Worm (Caenorhabditis elegans) whole organism, L2 larva: ENCODE data around the gene cest-31.
A peak's percentile ranks its signal among the peaks of the same experiment; 100 is the strongest.

Source experiments
- C34F6.9 ChIP-seq: fragments of 150-350 bp; optimal IDR thresholded peaks from 2 replicates; lab custom pipeline; 2014; ENCODE audit warnings: missing biosample characterization, missing genetic modification characterization
- F13H6.1 ChIP-seq: sonication (generic microtip); optimal IDR thresholded peaks from 2 replicates; lab custom pipeline; 2016; ENCODE audit warnings: missing genetic modification characterization, missing compliant biosample characterization
- R02D3.7 ChIP-seq: fragments of 150-350 bp; optimal IDR thresholded peaks from 2 replicates; lab custom pipeline; 2014; ENCODE audit warnings: missing biosample characterization, missing genetic modification characterization
- ZK546.5 ChIP-seq: sonication (generic microtip); optimal IDR thresholded peaks from 2 replicates; lab custom pipeline; 2017; ENCODE audit warnings: missing biosample characterization, missing genetic modification characterization
- blmp-1 ChIP-seq: sonication (generic microtip); optimal IDR thresholded peaks from 2 replicates; lab custom pipeline; 2017; ENCODE audit warnings: missing genetic modification characterization, mild to moderate bottlenecking, missing compliant biosample characterization, antibody characterized with exemption, moderate library complexity; ENCODE audit not compliant: insufficient read depth
- ceh-82 ChIP-seq: fragments of 150-350 bp; optimal IDR thresholded peaks from 2 replicates; lab custom pipeline; 2014; ENCODE audit warnings: missing biosample characterization, missing genetic modification characterization
- crh-2 ChIP-seq: sonication (generic microtip); optimal IDR thresholded peaks from 2 replicates; lab custom pipeline; 2017; ENCODE audit warnings: missing biosample characterization, missing genetic modification characterization
- dmd-4 ChIP-seq: sonication (generic microtip); optimal IDR thresholded peaks from 2 replicates; lab custom pipeline; 2017; ENCODE audit warnings: missing biosample characterization, missing genetic modification characterization
- egl-27 ChIP-seq: sonication (generic microtip); optimal IDR thresholded peaks from 3 replicates; lab custom pipeline; 2017; ENCODE audit warnings: missing biosample characterization, missing genetic modification reagents, missing genetic modification characterization
- fos-1 ChIP-seq: fragments of 150-350 bp; optimal IDR thresholded peaks from 2 replicates; lab custom pipeline; 2014; ENCODE audit warnings: missing biosample characterization, missing genetic modification characterization
- gmeb-1 ChIP-seq: fragments of 150-350 bp; optimal IDR thresholded peaks from 2 replicates; lab custom pipeline; 2014; ENCODE audit warnings: missing biosample characterization, missing genetic modification characterization
- lin-11 ChIP-seq: fragments of 150-350 bp; sonication (generic microtip); optimal IDR thresholded peaks from 2 replicates; lab custom pipeline; 2014; ENCODE audit warnings: missing biosample characterization, missing genetic modification characterization, inconsistent platforms, mixed read lengths
- lin-13 ChIP-seq: fragments of 150-350 bp; optimal IDR thresholded peaks from 2 replicates; lab custom pipeline; 2014; ENCODE audit warnings: missing biosample characterization, missing genetic modification reagents, missing genetic modification characterization
- lin-39 ChIP-seq: fragments of 150-350 bp; optimal IDR thresholded peaks from 2 replicates; lab custom pipeline; 2014; ENCODE audit warnings: missing biosample characterization, missing genetic modification reagents, missing genetic modification characterization
- mab-5 ChIP-seq: fragments of 150-350 bp; optimal IDR thresholded peaks from 2 replicates; lab custom pipeline; 2014; ENCODE audit warnings: missing biosample characterization, missing genetic modification characterization
- mbf-1 ChIP-seq: sonication (generic microtip); optimal IDR thresholded peaks from 2 replicates; lab custom pipeline; 2017; ENCODE audit warnings: missing biosample characterization, missing genetic modification characterization
- mdl-1 ChIP-seq, 2 experiments: fragments of 150-350 bp in 1 of 2; sonication (generic microtip) in 1 of 2; optimal IDR thresholded peaks; 2 replicates each; lab custom pipeline; 2017; ENCODE audit warnings: missing biosample characterization in 2 of 2, missing genetic modification characterization in 2 of 2
- nhr-10 ChIP-seq: sonication (generic microtip); optimal IDR thresholded peaks from 2 replicates; lab custom pipeline; 2017; ENCODE audit warnings: missing biosample characterization, missing genetic modification characterization
- nhr-11 ChIP-seq: fragments of 150-350 bp; optimal IDR thresholded peaks from 2 replicates; lab custom pipeline; 2014; ENCODE audit warnings: missing biosample characterization, missing genetic modification characterization
- nhr-12 ChIP-seq: fragments of 150-350 bp; optimal IDR thresholded peaks from 2 replicates; lab custom pipeline; 2014; ENCODE audit warnings: missing biosample characterization, missing genetic modification characterization
- nhr-129 ChIP-seq: fragments of 150-350 bp; optimal IDR thresholded peaks from 2 replicates; lab custom pipeline; 2014; ENCODE audit warnings: missing biosample characterization, missing genetic modification characterization
- nhr-21 ChIP-seq: fragments of 150-350 bp; optimal IDR thresholded peaks from 2 replicates; lab custom pipeline; 2014; ENCODE audit warnings: missing biosample characterization, missing genetic modification characterization
- nhr-23 ChIP-seq: fragments of 150-350 bp; optimal IDR thresholded peaks from 2 replicates; lab custom pipeline; 2014; ENCODE audit warnings: missing biosample characterization, missing genetic modification reagents, missing genetic modification characterization
- nhr-237 ChIP-seq: fragments of 150-350 bp; optimal IDR thresholded peaks from 2 replicates; lab custom pipeline; 2014; ENCODE audit warnings: missing biosample characterization, missing genetic modification characterization
- nhr-25 ChIP-seq: fragments of 150-350 bp; sonication (generic microtip); optimal IDR thresholded peaks from 3 replicates; lab custom pipeline; 2014; ENCODE audit warnings: missing biosample characterization, missing genetic modification characterization
- peb-1 ChIP-seq: fragments of 150-350 bp; optimal IDR thresholded peaks from 2 replicates; lab custom pipeline; 2014; ENCODE audit warnings: missing biosample characterization, missing genetic modification characterization
- sem-4 ChIP-seq: fragments of 150-350 bp; optimal IDR thresholded peaks from 2 replicates; lab custom pipeline; 2014; ENCODE audit warnings: missing biosample characterization, missing genetic modification reagents, missing genetic modification characterization
- skn-1 ChIP-seq: sonication (generic microtip); optimal IDR thresholded peaks from 2 replicates; lab custom pipeline; 2017; ENCODE audit warnings: missing biosample characterization, missing genetic modification characterization
- sma-3 ChIP-seq: sonication (generic microtip); optimal IDR thresholded peaks from 2 replicates; lab custom pipeline; 2016; ENCODE audit warnings: missing genetic modification reagents, missing genetic modification characterization, missing compliant biosample characterization
- snpc-4 ChIP-seq: fragments of 150-350 bp; optimal IDR thresholded peaks from 2 replicates; lab custom pipeline; 2014; ENCODE audit warnings: missing biosample characterization, missing genetic modification characterization
- unc-55 ChIP-seq: fragments of 150-350 bp; sonication (generic microtip); optimal IDR thresholded peaks from 3 replicates; lab custom pipeline; 2014; ENCODE audit warnings: missing biosample characterization, missing genetic modification reagents, missing genetic modification characterization
- unc-62 ChIP-seq: fragments of 150-350 bp; optimal IDR thresholded peaks from 2 replicates; lab custom pipeline; 2014; ENCODE audit warnings: missing biosample characterization, missing genetic modification reagents, missing genetic modification characterization
- ztf-1 ChIP-seq: fragments of 200-800 bp; sonication (Bioruptor generic); conservative IDR thresholded peaks from 2 replicates; pipeline ENCODE4 v1.3.6; 2022; ENCODE audit warnings: missing genetic modification characterization, missing compliant biosample characterization

cest-31 gene

DNA sequence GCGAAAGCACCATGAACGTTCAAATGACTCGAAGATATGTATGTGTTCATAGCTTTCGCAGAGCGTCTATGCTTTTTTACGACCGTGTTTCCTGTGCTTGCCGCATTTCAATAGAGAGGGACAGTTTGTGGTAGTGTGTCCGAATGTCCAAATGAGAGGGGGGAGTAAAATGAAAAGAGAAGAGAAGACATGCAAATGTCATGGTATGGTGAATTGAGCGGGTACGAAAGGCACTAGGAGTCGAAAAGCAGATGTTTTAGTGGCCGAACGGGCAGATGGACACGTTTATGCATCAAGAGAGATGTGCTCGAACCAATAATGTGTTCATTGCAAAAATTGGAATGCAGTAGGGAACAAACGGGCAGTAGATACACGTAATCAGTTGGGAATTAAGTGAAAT lies 11.4 kb downstream of the cest-31 start:
- TF ChIP-seq crh-2 (tag; lab: Kevin White, UChicago) = no peak

- TF ChIP-seq C34F6.9 (tag; lab: Kevin White, UChicago) (no peak), sem-4 (tag; lab: Kevin White, UChicago) (no peak), mab-5 (tag; lab: Kevin White, UChicago) (no peak), skn-1 (tag; lab: Kevin White, UChicago) (no peak), gmeb-1 (tag; lab: Kevin White, UChicago) (no peak), lin-11 (no peak), egl-27 (tag; lab: Kevin White, UChicago) (no peak), nhr-10 (tag; lab: Kevin White, UChicago) (no peak), F13H6.1 (no peak)
Measured at ce11 chrV:6685963-6686362, 11.9 kb downstream of the cest-31 start.

ce11 chrV:6688392-6688791 lies 14.3 kb downstream of the cest-31 start, which contains the start of gene K11G9.5:
Gene K11G9.5, minus strand, starts transcription at chrV:6688492.
- TF ChIP-seq nhr-129 (tag; lab: Kevin White, UChicago) = no peak
- no peak for TF ChIP-seq unc-55 (GFP tag; lab: Kevin White, UChicago)
- TF ChIP-seq, all 48 proteins: peak for 0

DNA sequence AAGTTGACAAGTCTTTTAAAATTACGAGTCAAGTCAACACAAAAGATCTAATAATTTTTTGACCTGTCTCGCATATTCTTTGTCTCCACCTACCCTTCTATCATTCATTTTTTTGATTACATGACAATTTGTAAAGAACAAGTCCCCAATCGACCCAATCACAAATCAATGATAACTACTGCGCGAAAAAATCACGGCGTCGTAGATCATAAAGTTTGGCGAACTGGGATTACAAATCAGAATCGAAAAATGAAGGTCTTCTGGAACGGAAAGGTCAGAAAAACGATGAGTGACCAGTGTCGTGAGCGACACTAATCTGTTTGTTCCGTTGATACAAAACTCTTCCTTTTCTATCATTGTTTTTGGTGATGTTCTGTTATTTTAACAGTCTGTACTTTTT lies 16.0 kb downstream of the cest-31 start:
- TF ChIP-seq lin-39 (no peak), sma-3 (peak; percentile 62), nhr-25 (peak; percentile 39)

DNA sequence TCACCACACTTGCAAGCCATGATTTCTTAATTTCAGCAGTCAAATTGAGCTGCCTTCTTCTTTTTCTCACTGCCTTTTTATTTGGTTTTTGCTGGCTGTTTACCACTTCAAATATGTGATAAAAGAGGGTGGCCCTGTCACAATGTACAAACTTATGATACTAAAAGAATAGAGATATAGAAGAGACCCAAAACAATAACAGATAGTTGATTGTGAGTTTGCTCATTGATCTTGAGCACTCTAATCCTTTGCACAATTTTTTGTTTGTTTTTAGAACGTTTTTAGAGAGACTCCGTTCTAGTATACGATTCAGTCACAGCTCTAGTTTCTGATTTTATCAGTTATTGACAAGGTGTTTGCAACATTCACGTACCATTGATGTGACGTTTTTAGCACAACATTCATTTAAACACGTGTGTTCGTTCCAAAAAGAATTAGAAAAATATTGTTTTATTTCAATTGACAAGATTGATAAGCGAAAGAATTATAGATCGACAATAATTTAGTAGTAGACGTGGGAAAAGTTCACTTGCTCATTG lies 17.8 kb downstream of the cest-31 start, which contains the start of gene mtl-1:
Gene mtl-1 (minus strand): TSS at position 51 of the 539 bp plus-strand sequence.
- TF ChIP-seq peb-1 (tag; lab: Kevin White, UChicago) = no peak
- TF ChIP-seq crh-2 (tag; lab: Kevin White, UChicago) = no peak
- no peak for TF ChIP-seq mbf-1 (tag; lab: Kevin White, UChicago)
- TF ChIP-seq nhr-21 (tag; lab: Kevin White, UChicago) = no peak
- no peak for TF ChIP-seq mdl-1 (tag; optimal IDR thresholded peaks at IDR 0.05; lab: Kevin White, UChicago)
- TF ChIP-seq nhr-129 (tag; lab: Kevin White, UChicago) = no peak
- no peak for TF ChIP-seq C34F6.9 (tag; lab: Kevin White, UChicago)
- no peak for TF ChIP-seq lin-13 (GFP tag; lab: Kevin White, UChicago)
- no peak for TF ChIP-seq nhr-23
- no peak for TF ChIP-seq fos-1 (tag; lab: Kevin White, UChicago)
- no peak for TF ChIP-seq lin-39

ce11 chrV:6694668-6695067 lies 20.6 kb downstream of the cest-31 start, which contains the start of gene W02F12.8:
Gene W02F12.8, minus strand, starts transcription at chrV:6694768.
- TF ChIP-seq fos-1 (tag; lab: Kevin White, UChicago) (no peak), sma-3 (no peak)

DNA sequence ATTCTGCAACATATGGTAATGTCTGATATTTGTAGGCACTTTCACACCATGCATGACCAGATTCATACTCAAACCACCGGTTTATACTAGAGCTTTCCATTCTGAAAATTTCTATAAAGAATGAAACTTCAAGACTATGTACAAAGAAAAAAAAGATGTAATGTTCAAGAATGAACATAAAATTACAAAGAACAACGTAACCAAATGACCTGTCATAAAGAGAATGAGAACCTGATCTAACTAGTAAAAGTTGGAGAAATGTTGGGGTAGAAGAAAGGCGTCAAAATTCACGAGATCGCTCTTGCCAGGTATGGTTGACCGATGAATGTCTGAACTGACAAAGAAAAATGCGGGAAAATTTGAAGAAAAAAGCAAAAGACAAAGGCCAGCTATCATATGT lies 23.5 kb downstream of the cest-31 start, which contains the start of gene W02F12.2:
Gene W02F12.2 (minus strand): TSS at position 101 of the 400 bp plus-strand sequence.
- TF ChIP-seq nhr-12 (tag; lab: Kevin White, UChicago) (no peak), nhr-11 (no peak), mdl-1 (tag; optimal IDR thresholded peaks at IDR 0.05; lab: Kevin White, UChicago) (no peak), dmd-4 (tag; lab: Kevin White, UChicago) (no peak), F13H6.1 (no peak), ZK546.5 (tag; lab: Kevin White, UChicago) (no peak), unc-62 (no peak), C34F6.9 (tag; lab: Kevin White, UChicago) (no peak), fos-1 (tag; lab: Kevin White, UChicago) (no peak)
- TF ChIP-seq, all 48 proteins: peak for 0

ce11 chrV:6699021-6699420 lies 25.0 kb downstream of the cest-31 start:
- TF ChIP-seq nhr-21 (tag; lab: Kevin White, UChicago) = no peak
- TF ChIP-seq ztf-1 = no peak
- TF ChIP-seq nhr-23 = no peak
- no peak for TF ChIP-seq blmp-1 (tag; lab: Kevin White, UChicago)
- TF ChIP-seq ceh-82 (tag; lab: Kevin White, UChicago) = no peak
- TF ChIP-seq dmd-4 (tag; lab: Kevin White, UChicago) = no peak
- no peak for TF ChIP-seq nhr-25
- TF ChIP-seq nhr-12 (tag; lab: Kevin White, UChicago) = no peak
- TF ChIP-seq egl-27 (tag; lab: Kevin White, UChicago) = no peak
- no peak for TF ChIP-seq nhr-129 (tag; lab: Kevin White, UChicago)
- no peak for TF ChIP-seq sem-4 (tag; lab: Kevin White, UChicago)
- TF ChIP-seq snpc-4 (tag; lab: Kevin White, UChicago) = no peak
- no peak for TF ChIP-seq nhr-237 (tag; lab: Kevin White, UChicago)
- TF ChIP-seq fos-1 (tag; lab: Kevin White, UChicago) = no peak
- TF ChIP-seq mbf-1 (tag; lab: Kevin White, UChicago) = no peak
- no peak for TF ChIP-seq R02D3.7
